Worm (Caenorhabditis elegans): Measurements from ENCODE around the gene ZC239.21.
"Not testable (repeated sequence)": the region's sequence is repeated elsewhere in the genome, so short reads cannot be mapped to it uniquely, and the experiment has no call there.

The ZC239.21 gene

ce11 chrII:3206423-3206989 lies at the start of gene ZC239.21, which contains the start of gene ZC239.20:
Gene ZC239.21, plus strand, starts transcription at chrII:3206939.
Gene ZC239.20, minus strand, starts transcription at chrII:3206523.
- TF ChIP-seq nfya-1 (tag; optimal IDR thresholded peaks at IDR 0.05; ENCODE audit: insufficient read depth) (no peak), ceh-82 (tag; optimal IDR thresholded peaks at IDR 0.05) (no peak), fkh-10 (GFP tag; optimal IDR thresholded peaks at IDR 0.05) (no peak), eor-1 (tag; optimal IDR thresholded peaks at IDR 0.05) (no peak), jun-1 (tag; optimal IDR thresholded peaks at IDR 0.05) (no peak), mml-1 (tag; optimal IDR thresholded peaks at IDR 0.05) (no peak), fkh-2 (tag; optimal IDR thresholded peaks at IDR 0.05) (no peak), unc-62 (GFP tag; optimal IDR thresholded peaks at IDR 0.05) (no peak), daf-12 (tag; optimal IDR thresholded peaks at IDR 0.05) (no peak), ama-1 (optimal IDR thresholded peaks at IDR 0.05) (no peak)

ce11 chrII:3158985-3159384 lies 47.8 kb upstream of the ZC239.21 start, which contains the start of gene sri-34:
Gene sri-34, minus strand, starts transcription at chrII:3159085.
- TF ChIP-seq snpc-4 (tag; optimal IDR thresholded peaks at IDR 0.05) = no peak
- TF ChIP-seq daf-12 (tag; optimal IDR thresholded peaks at IDR 0.05) = no peak
- TF ChIP-seq nhr-67 (tag; optimal IDR thresholded peaks at IDR 0.05) = no peak
- TF ChIP-seq mdl-1 (tag; optimal IDR thresholded peaks at IDR 0.05) = no peak

ce11 chrII:3170089-3170488 lies 36.6 kb upstream of the ZC239.21 start, which contains the start of gene fbxc-55:
Gene fbxc-55, minus strand, starts transcription at chrII:3170189.
- TF ChIP-seq ceh-9 (tag; optimal IDR thresholded peaks at IDR 0.05) (no peak), mml-1 (tag; optimal IDR thresholded peaks at IDR 0.05) (no peak), hmg-11 (tag; optimal IDR thresholded peaks at IDR 0.05) (no peak), pha-4 (tag; optimal IDR thresholded peaks at IDR 0.05) (no peak), lin-15B (tag; optimal IDR thresholded peaks at IDR 0.05) (no peak), ZK546.5 (tag; optimal IDR thresholded peaks at IDR 0.05) (no peak), aly-2 (tag; optimal IDR thresholded peaks at IDR 0.05) (no peak), lsy-12 (tag; optimal IDR thresholded peaks at IDR 0.05) (no peak), sea-2 (GFP tag; optimal IDR thresholded peaks at IDR 0.05) (no peak), snpc-4 (tag; optimal IDR thresholded peaks at IDR 0.05) (no peak), ceh-28 (tag; optimal IDR thresholded peaks at IDR 0.05) (no peak), ama-1 (optimal IDR thresholded peaks at IDR 0.05) (no peak), zag-1 (tag; optimal IDR thresholded peaks at IDR 0.05) (no peak), daf-12 (tag; optimal IDR thresholded peaks at IDR 0.05) (no peak), tbx-2 (tag; optimal IDR thresholded peaks at IDR 0.05) (no peak), nhr-67 (tag; optimal IDR thresholded peaks at IDR 0.05) (no peak)

ce11 chrII:3172176-3172575 lies 34.6 kb upstream of the ZC239.21 start, which contains the start of gene Y27F2A.10:
Gene Y27F2A.10, minus strand, starts transcription at chrII:3172276.
- TF ChIP-seq nfya-1 (tag; optimal IDR thresholded peaks at IDR 0.05; ENCODE audit: insufficient read depth) = no peak
- TF ChIP-seq jun-1 (tag; optimal IDR thresholded peaks at IDR 0.05) = no peak
- no peak for TF ChIP-seq fkh-10 (GFP tag; optimal IDR thresholded peaks at IDR 0.05)
- no peak for TF ChIP-seq mdl-1 (tag; optimal IDR thresholded peaks at IDR 0.05)
- TF ChIP-seq unc-39 (tag; optimal IDR thresholded peaks at IDR 0.05) = no peak
- TF ChIP-seq eor-1 (tag; optimal IDR thresholded peaks at IDR 0.05) = no peak
- TF ChIP-seq nhr-76 (tag; optimal IDR thresholded peaks at IDR 0.05) = no peak
- no peak for TF ChIP-seq elt-1 (tag; optimal IDR thresholded peaks at IDR 0.05)
- TF ChIP-seq ztf-4 (tag; optimal IDR thresholded peaks at IDR 0.05) = no peak
- TF ChIP-seq daf-12 (tag; optimal IDR thresholded peaks at IDR 0.05) = no peak
- no peak for TF ChIP-seq nhr-237 (tag; optimal IDR thresholded peaks at IDR 0.05)
- no peak for TF ChIP-seq nhr-25 (tag; optimal IDR thresholded peaks at IDR 0.05)
- no peak for TF ChIP-seq nhr-11 (tag; optimal IDR thresholded peaks at IDR 0.05)
- no peak for TF ChIP-seq nhr-43 (tag; optimal IDR thresholded peaks at IDR 0.05; ENCODE audit: poor library complexity, severe bottlenecking)
- TF ChIP-seq mml-1 (tag; optimal IDR thresholded peaks at IDR 0.05) = no peak
- no peak for TF ChIP-seq elt-3 (tag; optimal IDR thresholded peaks at IDR 0.05)

- not testable (repeated sequence) for TF ChIP-seq ama-1 (optimal IDR thresholded peaks at IDR 0.05); zag-1 (tag; optimal IDR thresholded peaks at IDR 0.05); nhr-25 (tag; optimal IDR thresholded peaks at IDR 0.05)
These were observed 29.1 kb upstream of the ZC239.21 start, which contains the start of gene sri-40 for ce11 chrII:3177663-3178062. Gene sri-40, plus strand, starts transcription at chrII:3177963.

All from whole organism, L3 larva.